Worm (Caenorhabditis elegans) whole organism, early embryonic: ENCODE data around the gene C18G1.9.

Experiments used
- B0310.2 ChIP-seq: sonication (generic microtip); optimal IDR thresholded peaks from 2 replicates; lab custom pipeline; 2016; ENCODE audit warnings: mild to moderate bottlenecking, missing genetic modification characterization, missing compliant biosample characterization
- ama-1 ChIP-seq: fragments of 150-350 bp; optimal IDR thresholded peaks from 2 replicates; lab custom pipeline; 2014
- ceh-13 ChIP-seq: fragments of 200-800 bp; sonication (Bioruptor generic); optimal IDR thresholded peaks from 2 replicates; lab custom pipeline; 2018; ENCODE audit warnings: mild to moderate bottlenecking, missing genetic modification characterization, missing compliant biosample characterization
- ets-7 ChIP-seq: sonication (generic microtip); optimal IDR thresholded peaks from 2 replicates; lab custom pipeline; 2016; ENCODE audit warnings: missing genotype, missing genetic modification characterization, missing compliant biosample characterization
- flt-1 ChIP-seq: fragments of 200-800 bp; sonication (Bioruptor generic); IDR thresholded peaks from 2 replicates; pipeline ENCODE4 v1.3.6; 2022; ENCODE audit warnings: missing genetic modification characterization, missing compliant biosample characterization
- hmg-4 ChIP-seq: fragments of 200-800 bp; sonication (Bioruptor generic); optimal IDR thresholded peaks from 2 replicates; lab custom pipeline; 2018; ENCODE audit warnings: mild to moderate bottlenecking, missing genetic modification characterization, missing compliant biosample characterization
- pes-1 ChIP-seq: fragments of 200-800 bp; sonication (Bioruptor generic); IDR thresholded peaks from 2 replicates; pipeline ENCODE4 v1.3.6; 2022; ENCODE audit warnings: missing genetic modification reagents, missing genetic modification characterization, missing compliant biosample characterization
- scrt-1 ChIP-seq: fragments of 200-800 bp; sonication (Bioruptor generic); IDR thresholded peaks from 2 replicates; pipeline ENCODE4 v1.3.6; 2022; ENCODE audit warnings: missing genetic modification characterization, missing compliant biosample characterization
- sea-1 ChIP-seq: fragments of 200-800 bp; sonication (Bioruptor generic); conservative IDR thresholded peaks from 2 replicates; pipeline ENCODE4 v1.3.6; 2022; ENCODE audit warnings: missing genetic modification characterization, missing compliant biosample characterization
- tbx-11 ChIP-seq: fragments of 200-800 bp; sonication (Bioruptor generic); IDR thresholded peaks from 2 replicates; pipeline ENCODE4 v1.3.6; 2022; ENCODE audit warnings: missing genetic modification characterization, missing compliant biosample characterization

DNA sequence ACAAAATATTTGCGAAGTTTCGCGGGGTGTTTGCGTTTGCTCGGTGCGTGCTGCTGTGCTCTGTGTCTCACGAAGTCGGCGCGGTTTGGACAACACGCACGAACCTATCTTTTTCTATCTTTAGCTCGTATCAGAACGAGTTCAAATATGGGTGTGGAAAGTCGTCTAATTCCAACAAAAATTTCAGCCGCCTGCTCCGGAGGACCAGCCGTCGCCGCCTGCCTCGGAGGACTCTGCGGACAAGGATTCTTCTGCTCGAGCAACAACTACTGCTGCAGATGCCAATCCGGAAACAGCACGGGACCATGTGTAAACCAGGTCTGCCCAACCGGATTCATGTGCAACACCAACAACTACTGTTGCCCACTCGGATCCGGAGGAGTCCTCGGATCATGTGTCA is 32.4 kb upstream of the C18G1.9 start:
- TF ChIP-seq flt-1 (GFP tag; lab: Robert Waterston, UW) (no peak), ama-1 (lab: Kevin White, UChicago) (no peak), sea-1 (GFP tag; lab: Robert Waterston, UW) (no peak), tbx-11 (GFP tag; lab: Robert Waterston, UW) (no peak), ets-7 (no peak), hmg-4 (GFP tag; lab: Kevin White, UChicago) (no peak), scrt-1 (GFP tag; lab: Robert Waterston, UW) (no peak), B0310.2 (no peak), pes-1 (GFP tag; lab: Robert Waterston, UW) (no peak), ceh-13 (GFP tag; lab: Kevin White, UChicago) (no peak)
